Fruit fly (Drosophila melanogaster) whole organism, embryonic: ENCODE results near the gene smid.

Experiments used
- B-H1 ChIP-seq: fragments of 200-800 bp; sonication (Bioruptor generic); IDR thresholded peaks from 3 replicates; pipeline ENCODE4 v1.3.6; 2022; ENCODE audit warnings: missing biosample characterization, missing genetic modification characterization
- CG11093 ChIP-seq: fragments of 200-800 bp; sonication (Bioruptor generic); IDR thresholded peaks from 3 replicates; pipeline ENCODE4 v1.3.6; 2022; ENCODE audit warnings: missing biosample characterization, missing genetic modification characterization
- CG11398 ChIP-seq: fragments of 200-800 bp; sonication (Bioruptor generic); optimal IDR thresholded peaks from 2 replicates; lab custom pipeline; 2016; ENCODE audit warnings: missing biosample characterization, missing genetic modification characterization
- CG11695 ChIP-seq: fragments of 200-800 bp; sonication (Bioruptor generic); IDR thresholded peaks from 3 replicates; pipeline ENCODE4 v1.3.6; 2022; ENCODE audit warnings: missing biosample characterization, missing genetic modification characterization
- CG12155 ChIP-seq: fragments of 200-800 bp; sonication (Bioruptor generic); optimal IDR thresholded peaks from 3 replicates; lab custom pipeline; 2016; ENCODE audit warnings: missing biosample characterization, missing genetic modification characterization
- CG12391 ChIP-seq: fragments of 200-800 bp; sonication (Bioruptor generic); optimal IDR thresholded peaks from 3 replicates; lab custom pipeline; 2018; ENCODE audit warnings: missing biosample characterization, mild to moderate bottlenecking, missing genetic modification characterization, moderate library complexity
- CG14710 ChIP-seq: fragments of 200-800 bp; sonication (Bioruptor generic); optimal IDR thresholded peaks from 3 replicates; lab custom pipeline; 2019; ENCODE audit warnings: missing biosample characterization, mild to moderate bottlenecking, missing genetic modification characterization, moderate library complexity
- CG14965 ChIP-seq: fragments of 200-800 bp; sonication (Bioruptor generic); optimal IDR thresholded peaks from 2 replicates; lab custom pipeline; 2016; ENCODE audit warnings: missing biosample characterization, missing genetic modification characterization, borderline replicate concordance
- CG15696 ChIP-seq: fragments of 200-800 bp; sonication (Bioruptor generic); optimal IDR thresholded peaks from 2 replicates; lab custom pipeline; 2019; ENCODE audit warnings: missing biosample characterization, mild to moderate bottlenecking, missing genetic modification characterization, moderate library complexity
- CG17385 ChIP-seq: fragments of 200-800 bp; sonication (Bioruptor generic); optimal IDR thresholded peaks from 3 replicates; lab custom pipeline; 2018; ENCODE audit warnings: missing biosample characterization, mild to moderate bottlenecking, missing genetic modification characterization
- CG34224 ChIP-seq: fragments of 200-800 bp; sonication (Bioruptor generic); IDR thresholded peaks from 3 replicates; pipeline ENCODE4 v1.3.6; 2022; ENCODE audit warnings: missing biosample characterization, missing genetic modification characterization; ENCODE audit not compliant: partially characterized antibody
- CG4282 ChIP-seq: fragments of 200-800 bp; sonication (Bioruptor generic); optimal IDR thresholded peaks from 2 replicates; lab custom pipeline; 2016; ENCODE audit warnings: missing biosample characterization, missing genetic modification characterization
- CG4328 ChIP-seq: fragments of 200-800 bp; sonication (Bioruptor generic); optimal IDR thresholded peaks from 3 replicates; lab custom pipeline; 2017; ENCODE audit warnings: missing biosample characterization, missing genetic modification reagents, missing genetic modification characterization
- CG43689 ChIP-seq: fragments of 200-800 bp; sonication (Bioruptor generic); IDR thresholded peaks from 2 replicates; pipeline ENCODE4 v1.3.6; 2022; ENCODE audit warnings: missing biosample characterization, missing genetic modification characterization
- CG6765 ChIP-seq: fragments of 200-800 bp; sonication (Bioruptor generic); optimal IDR thresholded peaks from 3 replicates; lab custom pipeline; 2017; ENCODE audit warnings: missing biosample characterization, mild to moderate bottlenecking, missing genetic modification characterization
- CG7556 ChIP-seq: fragments of 200-800 bp; sonication (Bioruptor generic); optimal IDR thresholded peaks from 2 replicates; lab custom pipeline; 2017; ENCODE audit warnings: missing biosample characterization, mild to moderate bottlenecking, missing genetic modification characterization
- CG8388 ChIP-seq: fragments of 200-800 bp; sonication (Bioruptor generic); optimal IDR thresholded peaks from 2 replicates; lab custom pipeline; 2019; ENCODE audit warnings: missing biosample characterization, mild to moderate bottlenecking, missing genetic modification characterization, moderate library complexity
- Dp ChIP-seq: fragments of 200-800 bp; sonication (Bioruptor generic); optimal IDR thresholded peaks from 2 replicates; lab custom pipeline; 2018; ENCODE audit warnings: missing biosample characterization, mild to moderate bottlenecking, missing genetic modification characterization, moderate library complexity
- Dref ChIP-seq: fragments of 200-800 bp; sonication (Bioruptor generic); IDR thresholded peaks from 2 replicates; pipeline ENCODE4 v1.3.6; 2022; ENCODE audit warnings: missing biosample characterization, missing genetic modification characterization
- Drgx ChIP-seq: fragments of 200-800 bp; sonication (Bioruptor generic); IDR thresholded peaks from 2 replicates; pipeline ENCODE4 v1.3.6; 2022; ENCODE audit warnings: missing biosample characterization, missing genetic modification characterization
- ERR ChIP-seq: fragments of 200-800 bp; sonication (Bioruptor generic); optimal IDR thresholded peaks from 2 replicates; lab custom pipeline; 2016; ENCODE audit warnings: missing biosample characterization, missing genetic modification characterization
- Gsc ChIP-seq: fragments of 200-800 bp; sonication (Bioruptor generic); IDR thresholded peaks from 2 replicates; pipeline ENCODE4 v1.3.6; 2022; ENCODE audit warnings: missing biosample characterization, missing genetic modification characterization
- Lim3 ChIP-seq: fragments of 200-800 bp; sonication (Bioruptor generic); IDR thresholded peaks from 2 replicates; pipeline ENCODE4 v1.3.6; 2022; ENCODE audit warnings: missing biosample characterization, missing genetic modification characterization
- MBD-R2 ChIP-seq: fragments of 200-800 bp; sonication (Bioruptor generic); IDR thresholded peaks from 2 replicates; pipeline ENCODE4 v1.3.6; 2022; ENCODE audit warnings: missing biosample characterization, missing genetic modification characterization
- MESR4 ChIP-seq: fragments of 200-800 bp; sonication (Bioruptor generic); optimal IDR thresholded peaks from 2 replicates; lab custom pipeline; 2018; ENCODE audit warnings: missing biosample characterization, mild to moderate bottlenecking, missing genetic modification characterization, moderate library complexity
- Meics ChIP-seq: fragments of 200-800 bp; sonication (Bioruptor generic); optimal IDR thresholded peaks from 2 replicates; lab custom pipeline; 2017; ENCODE audit warnings: missing biosample characterization, mild to moderate bottlenecking, missing genetic modification characterization
- Myb ChIP-seq: fragments of 200-800 bp; sonication (Bioruptor generic); optimal IDR thresholded peaks from 2 replicates; lab custom pipeline; 2016; ENCODE audit warnings: missing biosample characterization, missing genetic modification characterization
- Nf-YA ChIP-seq: fragments of 200-800 bp; sonication (Bioruptor generic); IDR thresholded peaks from 2 replicates; pipeline ENCODE4 v1.3.6; 2022; ENCODE audit warnings: missing biosample characterization, missing genetic modification characterization
- Nf-YB ChIP-seq: fragments of 200-800 bp; sonication (Bioruptor generic); optimal IDR thresholded peaks from 3 replicates; lab custom pipeline; 2019; ENCODE audit warnings: missing biosample characterization, mild to moderate bottlenecking, missing genetic modification characterization, moderate library complexity
- Optix ChIP-seq: fragments of 200-800 bp; sonication (Bioruptor generic); IDR thresholded peaks from 3 replicates; pipeline ENCODE4 v1.3.6; 2022; ENCODE audit warnings: missing biosample characterization, missing genetic modification characterization
- Rfx ChIP-seq: fragments of 200-800 bp; sonication (Bioruptor generic); IDR thresholded peaks from 2 replicates; pipeline ENCODE4 v1.3.6; 2022; ENCODE audit warnings: missing biosample characterization, missing genetic modification characterization
- Side ChIP-seq: fragments of 200-800 bp; sonication (Bioruptor generic); optimal IDR thresholded peaks from 2 replicates; lab custom pipeline; 2016; ENCODE audit warnings: missing biosample characterization, missing genetic modification characterization
- Six4 ChIP-seq: fragments of 200-800 bp; sonication (Bioruptor generic); optimal IDR thresholded peaks from 2 replicates; lab custom pipeline; 2016; ENCODE audit warnings: missing biosample characterization, missing genetic modification characterization
- Stat92E ChIP-seq, 3 experiments: fragments of >200 bp in 2 of 3; fragments of 200-800 bp in 1 of 3; sonication (Bioruptor generic) in 1 of 3; optimal IDR thresholded peaks; 2 replicates each; lab custom pipeline; 2017 to 2019; ENCODE audit warnings: missing biosample characterization in 3 of 3, missing genetic modification characterization in 3 of 3, mild to moderate bottlenecking in 1 of 3, moderate library complexity in 1 of 3
- ash1 ChIP-seq: fragments of 200-800 bp; sonication (Bioruptor generic); optimal IDR thresholded peaks from 2 replicates; lab custom pipeline; 2018; ENCODE audit warnings: missing biosample characterization, mild to moderate bottlenecking, missing genetic modification characterization
- bbx ChIP-seq: fragments of 200-800 bp; sonication (Bioruptor generic); IDR thresholded peaks from 2 replicates; pipeline ENCODE4 v1.3.6; 2022; ENCODE audit warnings: missing biosample characterization, missing genetic modification characterization; ENCODE audit not compliant: partially characterized antibody
- cg ChIP-seq: fragments of 200-800 bp; sonication (Bioruptor generic); optimal IDR thresholded peaks from 3 replicates; lab custom pipeline; 2019; ENCODE audit warnings: missing biosample characterization, mild to moderate bottlenecking, missing genetic modification characterization, moderate library complexity
- crp ChIP-seq, 2 experiments: fragments of 200-800 bp; sonication (Bioruptor generic); optimal IDR thresholded peaks; 2 replicates in 1 of 2; 3 replicates in 1 of 2; lab custom pipeline; 2017; ENCODE audit warnings: missing biosample characterization in 2 of 2, missing genetic modification characterization in 2 of 2, mild to moderate bottlenecking in 1 of 2, moderate library complexity in 1 of 2
- dati ChIP-seq: fragments of 200-800 bp; sonication (Bioruptor generic); IDR thresholded peaks from 2 replicates; pipeline ENCODE4 v1.3.6; 2022; ENCODE audit warnings: missing biosample characterization, missing genetic modification characterization
- dmrt11E ChIP-seq: fragments of 200-800 bp; sonication (Bioruptor generic); optimal IDR thresholded peaks from 3 replicates; lab custom pipeline; 2018; ENCODE audit warnings: missing biosample characterization, mild to moderate bottlenecking, missing genetic modification characterization, moderate library complexity
- kay ChIP-seq: fragments of 200-800 bp; sonication (Bioruptor generic); optimal IDR thresholded peaks from 2 replicates; lab custom pipeline; 2016; ENCODE audit warnings: missing biosample characterization, missing genetic modification characterization
- klu ChIP-seq: fragments of 200-800 bp; sonication (Bioruptor generic); IDR thresholded peaks from 2 replicates; pipeline ENCODE4 v1.3.6; 2022; ENCODE audit warnings: missing biosample characterization, missing genetic modification characterization
- odd ChIP-seq: fragments of 200-800 bp; sonication (Bioruptor generic); optimal IDR thresholded peaks from 2 replicates; lab custom pipeline; 2017; ENCODE audit warnings: missing biosample characterization, mild to moderate bottlenecking, missing genetic modification characterization
- otp ChIP-seq: fragments of 200-800 bp; sonication (Bioruptor generic); IDR thresholded peaks from 3 replicates; pipeline ENCODE4, ENCODE4 v1.3.6; 2022; ENCODE audit warnings: missing biosample characterization, missing genetic modification characterization
- p53 ChIP-seq: fragments of 200-800 bp; sonication (Bioruptor generic); optimal IDR thresholded peaks from 2 replicates; lab custom pipeline; 2016; ENCODE audit warnings: missing biosample characterization, missing genetic modification characterization
- pan ChIP-seq, 4 experiments: fragments of >200 bp in 3 of 4; fragments of 200-800 bp in 1 of 4; sonication (Bioruptor generic) in 1 of 4; optimal IDR thresholded peaks in 3 of 4; IDR thresholded peaks in 1 of 4; 2 replicates each; pipeline versions ENCODE4 v1.3.6 to Lab custom; 2017 to 2022; ENCODE audit warnings: missing biosample characterization in 2 of 4, missing genetic modification characterization in 2 of 4, mixed read lengths in 1 of 4
- pb ChIP-seq: fragments of 200-800 bp; sonication (Bioruptor generic); optimal IDR thresholded peaks from 3 replicates; lab custom pipeline; 2016; ENCODE audit warnings: missing biosample characterization, missing genetic modification characterization
- row ChIP-seq: fragments of 200-800 bp; sonication (Bioruptor generic); IDR thresholded peaks from 3 replicates; pipeline ENCODE4 v1.3.6; 2022; ENCODE audit warnings: missing biosample characterization, missing genetic modification characterization
- stc ChIP-seq: fragments of 200-800 bp; sonication (Bioruptor generic); IDR thresholded peaks from 2 replicates; pipeline ENCODE4 v1.3.6; 2022; ENCODE audit warnings: missing biosample characterization, missing genetic modification characterization

smid gene

DNA sequence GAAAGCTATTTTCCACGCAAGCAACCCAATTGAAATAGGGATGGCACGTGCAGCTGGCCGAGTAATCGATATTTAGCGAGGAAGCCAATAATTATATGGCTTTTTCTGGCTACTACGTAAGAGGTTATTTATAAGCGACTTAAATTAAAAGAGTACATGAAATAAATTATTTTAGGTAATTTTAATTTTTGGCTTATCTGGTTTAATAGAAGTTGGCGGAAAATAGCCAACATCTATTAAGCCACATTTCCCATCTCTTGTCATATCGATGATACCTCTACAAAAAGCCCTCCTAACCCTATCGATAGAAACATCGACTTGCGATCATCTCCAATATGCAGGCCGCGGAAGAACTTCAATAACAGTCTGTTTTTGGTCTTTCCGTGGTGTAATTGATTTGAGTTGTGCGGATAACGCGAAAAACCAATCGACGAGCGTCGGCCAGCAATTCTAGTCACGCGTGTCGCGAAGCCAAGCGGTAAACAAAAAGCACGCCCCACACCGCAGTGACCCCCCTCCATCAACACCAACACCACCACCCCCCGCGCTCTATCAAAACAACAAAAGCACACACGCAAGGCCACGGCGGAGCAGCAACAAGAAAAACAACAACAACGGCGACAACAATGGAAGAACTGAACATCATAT is 33.3 kb upstream of the smid start, which contains the start of the genes Srp19 and qm (continued):
- TF ChIP-seq pan (optimal IDR thresholded peaks at IDR 0.05; lab: Kevin White, UChicago) (no peak), pan (GFP tag; optimal IDR thresholded peaks at IDR 0.05 in 1 of 2, IDR thresholded peaks at IDR 0.05 in 1 of 2) (peak in 1 of 2 experiments; percentile 63), CG7556 (GFP tag; lab: Kevin White, UChicago) (peak; percentile 56), CG12155 (GFP tag; lab: Kevin White, UChicago) (peak; percentile 36), dati (GFP tag; lab: Robert Waterston, UW) (no peak), cg (GFP tag; lab: Kevin White, UChicago) (no peak), CG4282 (no peak), B-H1 (GFP tag; lab: Robert Waterston, UW) (peak; percentile 11; the same call in 1 of the 3 replicates), Lim3 (GFP tag; lab: Robert Waterston, UW) (no peak), Nf-YA (GFP tag; lab: Robert Waterston, UW) (no peak), CG34224 (GFP tag; lab: Robert Waterston, UW) (peak; percentile 70), ash1 (GFP tag; lab: Kevin White, UChicago) (no peak), CG11093 (GFP tag; lab: Robert Waterston, UW) (no peak), Optix (peak; percentile 29; the same call in 1 of the 3 replicates), p53 (no peak), bbx (GFP tag; lab: Robert Waterston, UW) (peak; percentile 83), Dp (peak; percentile 5), MESR4 (GFP tag; lab: Kevin White, UChicago) (peak; percentile 71), Stat92E (GFP tag; optimal IDR thresholded peaks at IDR 0.05; lab: Kevin White, UChicago) (peak in 1 of 3 experiments; percentile 48), CG43689 (GFP tag; lab: Robert Waterston, UW) (no peak), CG8388 (GFP tag; lab: Kevin White, UChicago) (no peak), row (GFP tag; lab: Robert Waterston, UW) (peak; percentile 89), CG6765 (peak; percentile 43), Meics (peak; percentile 14), Gsc (GFP tag; lab: Robert Waterston, UW) (no peak), Rfx (peak; percentile 51; the same call in 1 of the 2 replicates), MBD-R2 (GFP tag; lab: Robert Waterston, UW) (peak; percentile 75; the same call in 1 of the 2 replicates), Drgx (GFP tag; lab: Robert Waterston, UW) (no peak), klu (GFP tag; lab: Robert Waterston, UW) (peak; percentile 61; the same call in 1 of the 2 replicates), CG14710 (peak; percentile 60), crp (GFP tag; optimal IDR thresholded peaks at IDR 0.05; lab: Kevin White, UChicago) (no peak), CG14965 (GFP tag; lab: Kevin White, UChicago) (no peak), Nf-YB (GFP tag; lab: Kevin White, UChicago) (peak; percentile 39), dmrt11E (peak; percentile 23), CG12391 (tag; lab: Kevin White, UChicago) (peak; percentile 70), CG15696 (peak; percentile 53), odd (GFP tag; lab: Kevin White, UChicago) (peak; percentile 6), stc (GFP tag; lab: Robert Waterston, UW) (peak; percentile 19; the same call in 1 of the 2 replicates), CG4328 (GFP tag; lab: Kevin White, UChicago) (no peak), otp (0 out of 3 replicates have a peak, but pooled peaks have one; percentile 5), CG11695 (no peak), Dref (GFP tag; lab: Robert Waterston, UW) (peak; percentile 84), CG17385 (no peak), CG11398 (no peak), Six4 (GFP tag; lab: Kevin White, UChicago) (no peak), pb (GFP tag; lab: Kevin White, UChicago) (no peak), Side (peak; percentile 77), Myb (peak; percentile 59), kay (GFP tag; lab: Kevin White, UChicago) (peak; percentile 54), ERR (GFP tag; lab: Kevin White, UChicago) (no peak)
